Worm (Caenorhabditis elegans): ENCODE results near the gene fipr-12.

Gene fipr-12

ce11 chrV:9907205-9907604, 35.9 kb upstream of the fipr-12 start:
- TF ChIP-seq pqm-1 (tag; optimal IDR thresholded peaks at IDR 0.05) (no peak), lir-3 (tag; optimal IDR thresholded peaks at IDR 0.05; ENCODE audit: poor library complexity) (no peak), swsn-7 (tag; optimal IDR thresholded peaks at IDR 0.05) (no peak), ztf-11 (tag; optimal IDR thresholded peaks at IDR 0.05) (no peak), nhr-84 (tag; optimal IDR thresholded peaks at IDR 0.05) (no peak), blmp-1 (tag; optimal IDR thresholded peaks at IDR 0.05) (no peak), nhr-90 (tag; optimal IDR thresholded peaks at IDR 0.05; ENCODE audit: poor library complexity) (no peak), irx-1 (tag; optimal IDR thresholded peaks at IDR 0.05) (no peak), fos-1 (tag; optimal IDR thresholded peaks at IDR 0.05) (no peak), zip-4 (GFP tag; optimal IDR thresholded peaks at IDR 0.05) (no peak), dsc-1 (tag; optimal IDR thresholded peaks at IDR 0.05) (no peak), aha-1 (tag; optimal IDR thresholded peaks at IDR 0.05) (no peak), hlh-17 (GFP tag; optimal IDR thresholded peaks at IDR 0.05; ENCODE audit: borderline replicate concordance) (no peak), lin-39 (tag; optimal IDR thresholded peaks at IDR 0.05) (no peak), pax-3 (tag; optimal IDR thresholded peaks at IDR 0.05) (no peak), pag-3 (tag; optimal IDR thresholded peaks at IDR 0.05; ENCODE audit: borderline replicate concordance, insufficient read depth) (no peak), ets-5 (GFP tag; IDR thresholded peaks at IDR 0.05) (no peak), zag-1 (tag; optimal IDR thresholded peaks at IDR 0.05) (no peak), ceh-88 (GFP tag; IDR thresholded peaks at IDR 0.05) (no peak)

ce11 chrV:9909624-9910023, 33.5 kb upstream of the fipr-12 start:
- no peak for TF ChIP-seq vab-15 (tag; optimal IDR thresholded peaks at IDR 0.05)
- no peak for TF ChIP-seq mdl-1 (tag; optimal IDR thresholded peaks at IDR 0.05)

- TF ChIP-seq efl-3 (GFP tag; optimal IDR thresholded peaks at IDR 0.05) (no peak), lin-14 (GFP tag; optimal IDR thresholded peaks at IDR 0.05) (peak; percentile 70)
These were observed 32.0 kb upstream of the fipr-12 start for ce11 chrV:9911165-9911564.

- TF ChIP-seq C04F5.9 (tag; optimal IDR thresholded peaks at IDR 0.05): no peak
- no peak for TF ChIP-seq lin-35 (GFP tag; optimal IDR thresholded peaks at IDR 0.05)
- TF ChIP-seq vab-15 (tag; optimal IDR thresholded peaks at IDR 0.05): no peak
- no peak for TF ChIP-seq sox-4 (tag; optimal IDR thresholded peaks at IDR 0.05)
These were observed 29.3 kb upstream of the fipr-12 start, which contains the start of gene fipr-10 for ce11 chrV:9913863-9914262. TSS of gene fipr-10 (plus strand) at chrV:9914163.

- TF ChIP-seq efl-3 (GFP tag; optimal IDR thresholded peaks at IDR 0.05) (no peak), Y116A8C.19 (tag; optimal IDR thresholded peaks at IDR 0.05; ENCODE audit: borderline replicate concordance) (no peak), ceh-90 (tag; optimal IDR thresholded peaks at IDR 0.05) (no peak), vab-15 (tag; optimal IDR thresholded peaks at IDR 0.05) (no peak), hpl-2 (GFP tag; optimal IDR thresholded peaks at IDR 0.05) (no peak), fos-1 (tag; optimal IDR thresholded peaks at IDR 0.05) (no peak), aha-1 (tag; optimal IDR thresholded peaks at IDR 0.05) (no peak), pag-3 (tag; optimal IDR thresholded peaks at IDR 0.05; ENCODE audit: borderline replicate concordance, insufficient read depth) (no peak), swsn-7 (tag; optimal IDR thresholded peaks at IDR 0.05) (no peak), hlh-4 (tag; optimal IDR thresholded peaks at IDR 0.05) (no peak), unc-86 (tag; optimal IDR thresholded peaks at IDR 0.05) (no peak), hlh-17 (GFP tag; optimal IDR thresholded peaks at IDR 0.05; ENCODE audit: borderline replicate concordance) (no peak), nhr-28 (tag; optimal IDR thresholded peaks at IDR 0.05) (no peak), ceh-63 (GFP tag; optimal IDR thresholded peaks at IDR 0.05) (no peak), ztf-4 (tag; optimal IDR thresholded peaks at IDR 0.05) (no peak), egl-13 (tag; optimal IDR thresholded peaks at IDR 0.05) (no peak), lin-14 (GFP tag; optimal IDR thresholded peaks at IDR 0.05) (no peak), aly-2 (tag; optimal IDR thresholded peaks at IDR 0.05) (no peak), unc-98 (GFP tag; IDR thresholded peaks at IDR 0.05) (no peak), sox-4 (tag; optimal IDR thresholded peaks at IDR 0.05) (no peak)
These were observed 28.1 kb upstream of the fipr-12 start, which contains the start of gene mec-9 for ce11 chrV:9915021-9915420. TSS of gene mec-9 (minus strand) at chrV:9915121.

All from whole organism, L1 larva.